Worm (Caenorhabditis elegans) whole organism, young adult: Measurements from ENCODE around the gene srab-24.
A peak's percentile ranks its signal among the peaks of the same experiment; 100 is the strongest.

Experiments
- C06A6.2 ChIP-seq: fragments of 200-800 bp; sonication (Bioruptor generic); conservative IDR thresholded peaks from 2 replicates; pipeline ENCODE4 v1.3.6; 2022; ENCODE audit warnings: missing genetic modification characterization, missing compliant biosample characterization
- F10E7.11 ChIP-seq: sonication (generic microtip); optimal IDR thresholded peaks from 2 replicates; lab custom pipeline; 2017; ENCODE audit warnings: mild to moderate bottlenecking, missing genetic modification characterization, moderate library complexity, missing compliant biosample characterization
- F22D6.2 ChIP-seq: sonication (generic microtip); optimal IDR thresholded peaks from 2 replicates; lab custom pipeline; 2016; ENCODE audit warnings: mild to moderate bottlenecking, missing genetic modification characterization, missing compliant biosample characterization
- F49E8.2 ChIP-seq: sonication (generic microtip); optimal IDR thresholded peaks from 3 replicates; lab custom pipeline; 2017; ENCODE audit warnings: missing genetic modification characterization, mild to moderate bottlenecking, missing compliant biosample characterization, antibody characterized with exemption, moderate library complexity; ENCODE audit not compliant: insufficient read depth
- F57A8.1 ChIP-seq: fragments of 200-800 bp; sonication (Bioruptor generic); optimal IDR thresholded peaks from 2 replicates; lab custom pipeline; 2018; ENCODE audit warnings: mild to moderate bottlenecking, missing genetic modification characterization, moderate library complexity, missing compliant biosample characterization
- K12H6.12 ChIP-seq: fragments of 200-800 bp; sonication (Bioruptor generic); optimal IDR thresholded peaks from 2 replicates; lab custom pipeline; 2018; ENCODE audit warnings: mild to moderate bottlenecking, missing genetic modification characterization, missing compliant biosample characterization
- Y53G8AR.9 ChIP-seq: fragments of 200-800 bp; sonication (Bioruptor generic); conservative IDR thresholded peaks from 2 replicates; pipeline ENCODE4 v1.3.6; 2022; ENCODE audit warnings: missing genetic modification reagents, missing genetic modification characterization, missing compliant biosample characterization
- Y56A3A.18 ChIP-seq: fragments of 200-800 bp; sonication (Bioruptor generic); IDR thresholded peaks from 2 replicates; pipeline ENCODE4 v1.3.6; 2022; ENCODE audit warnings: missing genetic modification reagents, missing genetic modification characterization, missing compliant biosample characterization
- Y67H2A.10 ChIP-seq: fragments of 200-800 bp; sonication (Bioruptor generic); conservative IDR thresholded peaks from 2 replicates; pipeline ENCODE4 v1.3.6; 2022; ENCODE audit warnings: missing genetic modification reagents, missing genetic modification characterization, missing compliant biosample characterization
- akir-1 ChIP-seq: fragments of 200-800 bp; sonication (Bioruptor generic); optimal IDR thresholded peaks from 2 replicates; lab custom pipeline; 2018; ENCODE audit warnings: mild to moderate bottlenecking, missing genetic modification characterization, moderate library complexity, missing compliant biosample characterization
- aptf-2 ChIP-seq: fragments of 200-800 bp; sonication (Bioruptor generic); conservative IDR thresholded peaks from 2 replicates; pipeline ENCODE4 v1.3.6; 2022; ENCODE audit warnings: missing genetic modification reagents, missing genetic modification characterization, missing compliant biosample characterization
- attf-5 ChIP-seq: fragments of 200-800 bp; sonication (Bioruptor generic); optimal IDR thresholded peaks from 2 replicates; lab custom pipeline; 2018; ENCODE audit warnings: mild to moderate bottlenecking, missing genetic modification characterization, missing compliant biosample characterization
- bed-1 ChIP-seq: fragments of 200-800 bp; sonication (Bioruptor generic); IDR thresholded peaks from 2 replicates; pipeline ENCODE4 v1.3.6; 2022; ENCODE audit warnings: missing genetic modification reagents, missing genetic modification characterization, missing compliant biosample characterization
- ceh-100 ChIP-seq: fragments of 200-800 bp; sonication (Bioruptor generic); IDR thresholded peaks from 2 replicates; pipeline ENCODE4 v1.3.6; 2022; ENCODE audit warnings: missing genetic modification reagents, missing genetic modification characterization, missing compliant biosample characterization
- ceh-58 ChIP-seq: fragments of 200-800 bp; sonication (Bioruptor generic); IDR thresholded peaks from 2 replicates; pipeline ENCODE4 v1.3.6; 2022; ENCODE audit warnings: missing genetic modification characterization, missing compliant biosample characterization
- ceh-91 ChIP-seq: fragments of 200-800 bp; sonication (Bioruptor generic); IDR thresholded peaks from 2 replicates; pipeline ENCODE4 v1.3.6; 2022; ENCODE audit warnings: missing genetic modification reagents, missing genetic modification characterization, missing compliant biosample characterization
- die-1 ChIP-seq: sonication (generic microtip); optimal IDR thresholded peaks from 2 replicates; lab custom pipeline; 2016; ENCODE audit warnings: missing genotype, mild to moderate bottlenecking, missing genetic modification characterization, missing compliant biosample characterization
- dox-1 ChIP-seq: fragments of 200-800 bp; sonication (Bioruptor generic); IDR thresholded peaks from 2 replicates; pipeline ENCODE4 v1.3.6; 2022; ENCODE audit warnings: missing genetic modification reagents, missing genetic modification characterization, missing compliant biosample characterization
- dpff-1 ChIP-seq: sonication (generic microtip); optimal IDR thresholded peaks from 2 replicates; lab custom pipeline; 2017; ENCODE audit warnings: mild to moderate bottlenecking, missing genetic modification characterization, missing compliant biosample characterization
- hlh-12 ChIP-seq: sonication (generic microtip); optimal IDR thresholded peaks from 2 replicates; lab custom pipeline; 2016; ENCODE audit warnings: missing genetic modification characterization, missing compliant biosample characterization
- hlh-26 ChIP-seq: fragments of 200-800 bp; sonication (Bioruptor generic); conservative IDR thresholded peaks from 2 replicates; pipeline ENCODE4 v1.3.6; 2022; ENCODE audit warnings: missing genetic modification reagents, missing genetic modification characterization, missing compliant biosample characterization
- hrde-1 ChIP-seq: sonication (generic microtip); optimal IDR thresholded peaks from 2 replicates; lab custom pipeline; 2016; ENCODE audit warnings: missing genetic modification characterization, mild to moderate bottlenecking, missing compliant biosample characterization, moderate library complexity, missing genotype, missing genetic modification reagents, borderline replicate concordance
- lin-26 ChIP-seq: fragments of 200-800 bp; sonication (Bioruptor generic); IDR thresholded peaks from 2 replicates; pipeline ENCODE4 v1.3.6; 2022; ENCODE audit warnings: missing genetic modification reagents, missing genetic modification characterization, missing compliant biosample characterization
- lin-35 ChIP-seq, 3 experiments: fragments of 150-350 bp in 2 of 3; sonication (generic microtip) in 1 of 3; optimal IDR thresholded peaks; 2 replicates each; lab custom pipeline; 2014 to 2018; ENCODE audit warnings: missing biosample characterization in 3 of 3, missing genetic modification characterization in 3 of 3, missing genetic modification reagents in 3 of 3
- lin-40 ChIP-seq: sonication (generic microtip); optimal IDR thresholded peaks from 2 replicates; lab custom pipeline; 2016; ENCODE audit warnings: missing genetic modification characterization, mild to moderate bottlenecking, missing compliant biosample characterization, missing genotype, missing genetic modification reagents
- madf-3 ChIP-seq: fragments of 200-800 bp; sonication (Bioruptor generic); IDR thresholded peaks from 2 replicates; pipeline ENCODE4 v1.3.6; 2022; ENCODE audit warnings: missing genetic modification reagents, missing genetic modification characterization, missing compliant biosample characterization
- madf-6 ChIP-seq: fragments of 200-800 bp; sonication (Bioruptor generic); IDR thresholded peaks from 2 replicates; pipeline ENCODE4 v1.3.6; 2022; ENCODE audit warnings: missing genetic modification reagents, missing genetic modification characterization, missing compliant biosample characterization
- madf-8 ChIP-seq: fragments of 200-800 bp; sonication (Bioruptor generic); conservative IDR thresholded peaks from 2 replicates; pipeline ENCODE4 v1.3.6; 2022; ENCODE audit warnings: missing genetic modification reagents, missing genetic modification characterization, missing compliant biosample characterization
- nfya-1 ChIP-seq: sonication (generic microtip); optimal IDR thresholded peaks from 2 replicates; lab custom pipeline; 2017; ENCODE audit warnings: antibody characterized with exemption, missing compliant biosample characterization, missing genetic modification characterization, borderline replicate concordance; ENCODE audit not compliant: insufficient read depth
- nhr-120 ChIP-seq: fragments of 200-800 bp; sonication (Bioruptor generic); IDR thresholded peaks from 2 replicates; pipeline ENCODE4 v1.3.6; 2022; ENCODE audit warnings: missing genetic modification characterization, missing compliant biosample characterization
- nhr-179 ChIP-seq: sonication (generic microtip); optimal IDR thresholded peaks from 2 replicates; lab custom pipeline; 2016; ENCODE audit warnings: mild to moderate bottlenecking, missing genetic modification characterization, missing compliant biosample characterization
- nhr-27 ChIP-seq: fragments of 200-800 bp; sonication (Bioruptor generic); optimal IDR thresholded peaks from 2 replicates; lab custom pipeline; 2018; ENCODE audit warnings: mild to moderate bottlenecking, missing genetic modification characterization, moderate library complexity, missing compliant biosample characterization
- nhr-80 ChIP-seq: sonication (generic microtip); optimal IDR thresholded peaks from 2 replicates; lab custom pipeline; 2016; ENCODE audit warnings: missing genetic modification characterization, missing compliant biosample characterization
- pbrm-1 ChIP-seq: fragments of 200-800 bp; sonication (Bioruptor generic); IDR thresholded peaks from 2 replicates; pipeline ENCODE4 v1.3.6; 2022; ENCODE audit warnings: missing genetic modification reagents, missing genetic modification characterization, missing compliant biosample characterization
- rpc-1 ChIP-seq, 2 experiments: fragments of 150-350 bp in 1 of 2; sonication (generic microtip) in 1 of 2; optimal IDR thresholded peaks; 2 replicates each; lab custom pipeline; 2014 to 2018; ENCODE audit warnings: missing biosample characterization in 1 of 2, missing genetic modification characterization in 1 of 2, missing genetic modification reagents in 1 of 2, missing genotype in 1 of 2
- snpc-4 ChIP-seq, 5 experiments: fragments of 150-350 bp in 1 of 5; sonication (generic microtip) in 4 of 5; optimal IDR thresholded peaks; 2 replicates each; lab custom pipeline; 2014 to 2018; ENCODE audit warnings: missing genetic modification characterization in 5 of 5, missing biosample characterization in 3 of 5, antibody characterized with exemption in 2 of 5, mild to moderate bottlenecking in 2 of 5, missing compliant biosample characterization in 2 of 5, missing genotype in 2 of 5, moderate library complexity in 2 of 5, missing genetic modification reagents in 1 of 5
- sptf-2 ChIP-seq: fragments of 200-800 bp; sonication (Bioruptor generic); optimal IDR thresholded peaks from 2 replicates; lab custom pipeline; 2018; ENCODE audit warnings: mild to moderate bottlenecking, missing genetic modification characterization, missing compliant biosample characterization
- tbx-9 ChIP-seq: sonication (generic microtip); optimal IDR thresholded peaks from 2 replicates; lab custom pipeline; 2016; ENCODE audit warnings: borderline replicate concordance, missing genetic modification characterization, inconsistent platforms, missing compliant biosample characterization
- unc-62 ChIP-seq: fragments of 150-350 bp; optimal IDR thresholded peaks from 2 replicates; lab custom pipeline; 2014; ENCODE audit warnings: missing biosample characterization, missing genetic modification reagents, missing genetic modification characterization
- zfh-2 ChIP-seq: fragments of 200-800 bp; sonication (Bioruptor generic); conservative IDR thresholded peaks from 2 replicates; pipeline ENCODE4 v1.3.6; 2022; ENCODE audit warnings: missing genetic modification reagents, missing genetic modification characterization, missing compliant biosample characterization
- ztf-26 ChIP-seq: sonication (generic microtip); optimal IDR thresholded peaks from 2 replicates; lab custom pipeline; 2017; ENCODE audit warnings: missing genetic modification characterization, missing compliant biosample characterization
- ztf-6 ChIP-seq: fragments of 200-800 bp; sonication (Bioruptor generic); IDR thresholded peaks from 2 replicates; pipeline ENCODE4 v1.3.6; 2022; ENCODE audit warnings: missing genetic modification reagents, missing genetic modification characterization, missing compliant biosample characterization

Gene srab-24

DNA sequence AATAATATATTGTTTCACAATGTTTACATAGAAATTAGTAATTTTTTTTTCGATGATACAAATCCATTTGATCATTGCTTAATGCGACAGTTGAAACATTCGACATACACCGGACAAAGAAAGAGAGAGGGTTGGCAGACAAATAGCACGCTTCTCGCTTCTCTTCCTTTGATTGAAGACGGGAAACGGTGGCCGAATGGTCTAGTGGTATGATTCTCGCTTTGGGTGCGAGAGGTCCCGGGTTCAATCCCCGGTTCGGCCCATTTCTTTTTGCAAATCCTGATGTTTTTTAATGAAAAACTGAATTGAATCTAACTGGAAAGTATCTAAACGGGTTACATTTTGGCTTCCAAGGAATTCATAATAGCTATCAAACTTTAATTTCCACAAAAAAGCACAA, 25.1 kb downstream of the srab-24 start (continued):
- TF ChIP-seq lin-35 (GFP tag; optimal IDR thresholded peaks at IDR 0.05; lab: Kevin White, UChicago) (peak in 1 of 3 experiments; percentile 53), nhr-179 (tag; lab: Kevin White, UChicago) (no peak), bed-1 (GFP tag; lab: Robert Waterston, UW) (no peak), ceh-100 (GFP tag; lab: Robert Waterston, UW) (peak; percentile 48), nhr-27 (tag; lab: Kevin White, UChicago) (no peak), dox-1 (GFP tag; lab: Robert Waterston, UW) (no peak; the same call in 1 of the 2 replicates), aptf-2 (GFP tag; lab: Robert Waterston, UW) (no peak), snpc-4 (GFP tag; optimal IDR thresholded peaks at IDR 0.05; lab: Kevin White, UChicago) (peak; percentile 95), snpc-4 (tag; optimal IDR thresholded peaks at IDR 0.05; lab: Kevin White, UChicago) (peak; percentile 66 to 99 (median 98)), Y56A3A.18 (peak; percentile 69; the same call in 1 of the 2 replicates), F57A8.1 (peak; percentile 71), madf-3 (GFP tag; lab: Robert Waterston, UW) (no peak), hlh-26 (GFP tag; lab: Robert Waterston, UW) (no peak), nhr-120 (0 out of 2 replicates have a peak, but pooled peaks have one; percentile 83), ztf-26 (peak; percentile 26), attf-5 (GFP tag; lab: Kevin White, UChicago) (peak; percentile 69), akir-1 (no peak), rpc-1 (optimal IDR thresholded peaks at IDR 0.05; lab: Kevin White, UChicago) (peak; percentile 69), rpc-1 (tag; optimal IDR thresholded peaks at IDR 0.05; lab: Kevin White, UChicago) (peak; percentile 93), F49E8.2 (tag; lab: Kevin White, UChicago) (peak; percentile 78), sptf-2 (GFP tag; lab: Kevin White, UChicago) (peak; percentile 92), ztf-6 (GFP tag; lab: Robert Waterston, UW) (no peak), tbx-9 (no peak), nhr-80 (peak; percentile 4), nfya-1 (tag; lab: Kevin White, UChicago) (no peak), madf-8 (GFP tag; lab: Robert Waterston, UW) (no peak), madf-6 (GFP tag; lab: Robert Waterston, UW) (peak; percentile 69; the same call in 1 of the 2 replicates), ceh-91 (GFP tag; lab: Robert Waterston, UW) (peak; percentile 20; the same call in 1 of the 2 replicates), dpff-1 (tag; lab: Kevin White, UChicago) (no peak), lin-26 (GFP tag; lab: Robert Waterston, UW) (peak; percentile 97), die-1 (tag; lab: Kevin White, UChicago) (peak; percentile 91), Y53G8AR.9 (GFP tag; lab: Robert Waterston, UW) (peak; percentile 34; the same call in 1 of the 2 replicates), K12H6.12 (tag; lab: Kevin White, UChicago) (no peak), lin-40 (no peak), hrde-1 (tag; lab: Kevin White, UChicago) (no peak), ceh-58 (GFP tag; lab: Robert Waterston, UW) (0 out of 2 replicates have a peak, but pooled peaks have one; percentile 66), pbrm-1 (GFP tag; lab: Robert Waterston, UW) (peak; percentile 81), unc-62 (no peak), F22D6.2 (no peak), F10E7.11 (tag; lab: Kevin White, UChicago) (no peak), C06A6.2 (GFP tag; lab: Robert Waterston, UW) (0 out of 2 replicates have a peak, but pooled peaks have one; percentile 28), Y67H2A.10 (GFP tag; lab: Robert Waterston, UW) (peak; percentile 63; the same call in 1 of the 2 replicates), zfh-2 (GFP tag; lab: Robert Waterston, UW) (no peak), hlh-12 (tag; lab: Kevin White, UChicago) (peak; percentile 14)
- TF ChIP-seq, all 124 proteins: peak for 72
